Fruit fly (Drosophila melanogaster) whole organism, embryonic: ENCODE results near the gene CG43439.

Experiments
- BEAF-32 ChIP-seq: fragments of 200-800 bp; sonication (Bioruptor generic); optimal IDR thresholded peaks from 3 replicates; lab custom pipeline; 2017; ENCODE audit warnings: missing biosample characterization, missing genetic modification characterization, mild to moderate bottlenecking, moderate library complexity, missing genetic modification reagents
- Bgb ChIP-seq: fragments of 200-800 bp; sonication (Bioruptor generic); IDR thresholded peaks from 2 replicates; pipeline ENCODE4 v1.3.6; 2022; ENCODE audit warnings: missing biosample characterization, missing genetic modification characterization; ENCODE audit not compliant: partially characterized antibody
- CG11696 ChIP-seq: fragments of 200-800 bp; sonication (Bioruptor generic); IDR thresholded peaks from 2 replicates; pipeline ENCODE4 v1.3.6; 2022; ENCODE audit warnings: missing biosample characterization, missing genetic modification characterization
- CG12104 ChIP-seq: fragments of 200-800 bp; sonication (Bioruptor generic); optimal IDR thresholded peaks from 3 replicates; lab custom pipeline; 2016; ENCODE audit warnings: missing biosample characterization, missing genetic modification characterization
- CG13123 ChIP-seq: fragments of 200-800 bp; sonication (Bioruptor generic); optimal IDR thresholded peaks from 2 replicates; lab custom pipeline; 2016; ENCODE audit warnings: missing biosample characterization, missing genetic modification characterization
- CG14050 ChIP-seq: fragments of 200-800 bp; sonication (Bioruptor generic); IDR thresholded peaks from 3 replicates; pipeline ENCODE4 v1.3.6; 2022; ENCODE audit warnings: missing biosample characterization, missing genetic modification characterization
- CG1603 ChIP-seq: fragments of 200-800 bp; sonication (Bioruptor generic); optimal IDR thresholded peaks from 2 replicates; lab custom pipeline; 2019; ENCODE audit warnings: missing biosample characterization, mild to moderate bottlenecking, missing genetic modification characterization, moderate library complexity
- CG2202 ChIP-seq: fragments of 200-800 bp; sonication (Bioruptor generic); optimal IDR thresholded peaks from 2 replicates; lab custom pipeline; 2018; ENCODE audit warnings: missing biosample characterization, mild to moderate bottlenecking, missing genetic modification characterization
- CG30403 ChIP-seq: fragments of 200-800 bp; sonication (Bioruptor generic); optimal IDR thresholded peaks from 3 replicates; lab custom pipeline; 2016; ENCODE audit warnings: missing biosample characterization, missing genetic modification characterization
- CG31365 ChIP-seq: fragments of 200-800 bp; sonication (Bioruptor generic); optimal IDR thresholded peaks from 2 replicates; lab custom pipeline; 2018; ENCODE audit warnings: missing biosample characterization, mild to moderate bottlenecking, missing genetic modification characterization
- CG32532 ChIP-seq: fragments of 200-800 bp; sonication (Bioruptor generic); IDR thresholded peaks from 2 replicates; pipeline ENCODE4 v1.3.6; 2022; ENCODE audit warnings: missing biosample characterization, missing genetic modification characterization
- CG3407 ChIP-seq: fragments of 200-800 bp; sonication (Bioruptor generic); optimal IDR thresholded peaks from 2 replicates; lab custom pipeline; 2018; ENCODE audit warnings: missing biosample characterization, mild to moderate bottlenecking, missing genetic modification characterization
- CG43689 ChIP-seq: fragments of 200-800 bp; sonication (Bioruptor generic); IDR thresholded peaks from 2 replicates; pipeline ENCODE4 v1.3.6; 2022; ENCODE audit warnings: missing biosample characterization, missing genetic modification characterization
- CG5245 ChIP-seq: fragments of 200-800 bp; sonication (Bioruptor generic); optimal IDR thresholded peaks from 3 replicates; lab custom pipeline; 2016; ENCODE audit warnings: missing biosample characterization, missing genetic modification characterization
- CG5953 ChIP-seq: fragments of 200-800 bp; sonication (Bioruptor generic); IDR thresholded peaks from 2 replicates; pipeline ENCODE4 v1.3.6; 2022; ENCODE audit warnings: missing biosample characterization, missing genetic modification characterization
- CG6254 ChIP-seq: fragments of 200-800 bp; sonication (Bioruptor generic); optimal IDR thresholded peaks from 3 replicates; lab custom pipeline; 2017; ENCODE audit warnings: mild to moderate bottlenecking, missing biosample characterization, missing genetic modification reagents, missing genetic modification characterization
- CG6683 ChIP-seq: fragments of 200-800 bp; sonication (Bioruptor generic); optimal IDR thresholded peaks from 2 replicates; lab custom pipeline; 2017; ENCODE audit warnings: missing biosample characterization, mild to moderate bottlenecking, missing genetic modification characterization, missing genetic modification reagents
- CG7839 ChIP-seq: fragments of 200-800 bp; sonication (Bioruptor generic); optimal IDR thresholded peaks from 3 replicates; lab custom pipeline; 2018; ENCODE audit warnings: missing biosample characterization, mild to moderate bottlenecking, missing genetic modification characterization, moderate library complexity
- CG7928 ChIP-seq: fragments of 200-800 bp; sonication (Bioruptor generic); optimal IDR thresholded peaks from 2 replicates; lab custom pipeline; 2017; ENCODE audit warnings: missing biosample characterization, mild to moderate bottlenecking, missing genetic modification characterization
- CG9932 ChIP-seq: fragments of 200-800 bp; sonication (Bioruptor generic); IDR thresholded peaks from 2 replicates; pipeline ENCODE4 v1.3.6; 2022; ENCODE audit warnings: missing biosample characterization, missing genetic modification characterization
- Camta ChIP-seq: fragments of 200-800 bp; sonication (Bioruptor generic); optimal IDR thresholded peaks from 2 replicates; lab custom pipeline; 2016; ENCODE audit warnings: missing biosample characterization, missing genetic modification characterization
- CrebB ChIP-seq: fragments of 200-800 bp; sonication (Bioruptor generic); optimal IDR thresholded peaks from 3 replicates; lab custom pipeline; 2018; ENCODE audit warnings: missing biosample characterization, mild to moderate bottlenecking, missing genetic modification characterization
- Dad ChIP-seq: fragments of 200-800 bp; sonication (Bioruptor generic); optimal IDR thresholded peaks from 3 replicates; lab custom pipeline; 2016; ENCODE audit warnings: missing biosample characterization, missing genetic modification characterization
- Dek ChIP-seq: fragments of 200-800 bp; sonication (Bioruptor generic); optimal IDR thresholded peaks from 3 replicates; lab custom pipeline; 2019; ENCODE audit warnings: missing biosample characterization, mild to moderate bottlenecking, missing genetic modification characterization, moderate library complexity
- Dll ChIP-seq: fragments of 200-800 bp; sonication (Bioruptor generic); IDR thresholded peaks from 4 replicates; pipeline ENCODE4 v1.3.6; 2022; ENCODE audit warnings: missing biosample characterization, missing genetic modification characterization; ENCODE audit not compliant: partially characterized antibody
- Eip74EF ChIP-seq, 2 experiments: fragments of 200-800 bp in 1 of 2; fragments of >200 bp in 1 of 2; sonication (Bioruptor generic) in 1 of 2; optimal IDR thresholded peaks; 2 replicates each; lab custom pipeline; 2017 to 2019; ENCODE audit warnings: missing biosample characterization in 2 of 2, missing genetic modification characterization in 2 of 2, mild to moderate bottlenecking in 1 of 2, moderate library complexity in 1 of 2
- HLHmδ ChIP-seq: fragments of 200-800 bp; sonication (Bioruptor generic); optimal IDR thresholded peaks from 2 replicates; lab custom pipeline; 2018; ENCODE audit warnings: missing biosample characterization, mild to moderate bottlenecking, missing genetic modification characterization, moderate library complexity
- Lim3 ChIP-seq: fragments of 200-800 bp; sonication (Bioruptor generic); IDR thresholded peaks from 2 replicates; pipeline ENCODE4 v1.3.6; 2022; ENCODE audit warnings: missing biosample characterization, missing genetic modification characterization
- MBD-R2 ChIP-seq: fragments of 200-800 bp; sonication (Bioruptor generic); IDR thresholded peaks from 2 replicates; pipeline ENCODE4 v1.3.6; 2022; ENCODE audit warnings: missing biosample characterization, missing genetic modification characterization
- Med ChIP-seq: fragments of 200-800 bp; sonication (Bioruptor generic); peaks from one replicate; lab custom pipeline; 2016; ENCODE audit warnings: missing biosample characterization, missing genetic modification characterization, mild to moderate bottlenecking, inconsistent platforms, moderate library complexity
- Neu2 ChIP-seq: fragments of 200-800 bp; sonication (Bioruptor generic); optimal IDR thresholded peaks from 3 replicates; lab custom pipeline; 2016; ENCODE audit warnings: missing biosample characterization, missing genetic modification characterization, borderline replicate concordance
- Ptx1 ChIP-seq: fragments of 200-800 bp; sonication (Bioruptor generic); IDR thresholded peaks from 2 replicates; pipeline ENCODE4 v1.3.6; 2022; ENCODE audit warnings: missing biosample characterization, missing genetic modification characterization
- Scr ChIP-seq: fragments of 200-800 bp; sonication (Bioruptor generic); IDR thresholded peaks from 2 replicates; pipeline ENCODE4 v1.3.6; 2022; ENCODE audit warnings: missing biosample characterization, missing genetic modification characterization; ENCODE audit not compliant: partially characterized antibody
- ac ChIP-seq: fragments of 200-800 bp; sonication (Bioruptor generic); optimal IDR thresholded peaks from 3 replicates; lab custom pipeline; 2017; ENCODE audit warnings: missing biosample characterization, mild to moderate bottlenecking, missing genetic modification characterization
- cad ChIP-seq: fragments of >200 bp; optimal IDR thresholded peaks from 2 replicates; lab custom pipeline; 2017; ENCODE audit warnings: missing biosample characterization, missing genetic modification characterization
- crol ChIP-seq: fragments of 200-800 bp; sonication (Bioruptor generic); IDR thresholded peaks from 2 replicates; pipeline ENCODE4 v1.3.6; 2022; ENCODE audit warnings: missing biosample characterization, missing genetic modification characterization
- ewg ChIP-seq: fragments of 200-800 bp; sonication (Bioruptor generic); optimal IDR thresholded peaks from 3 replicates; lab custom pipeline; 2017; ENCODE audit warnings: mild to moderate bottlenecking, missing biosample characterization, missing genetic modification reagents, missing genetic modification characterization
- fd96Cb ChIP-seq: fragments of 200-800 bp; sonication (Bioruptor generic); optimal IDR thresholded peaks from 2 replicates; lab custom pipeline; 2018; ENCODE audit warnings: missing biosample characterization, mild to moderate bottlenecking, missing genetic modification characterization, moderate library complexity
- ftz-f1 ChIP-seq: fragments of 200-800 bp; sonication (Bioruptor generic); optimal IDR thresholded peaks from 2 replicates; lab custom pipeline; 2016; ENCODE audit warnings: missing biosample characterization, missing genetic modification characterization
- gsb-n ChIP-seq: fragments of 200-800 bp; sonication (Bioruptor generic); optimal IDR thresholded peaks from 3 replicates; lab custom pipeline; 2018; ENCODE audit warnings: missing biosample characterization, mild to moderate bottlenecking, missing genetic modification characterization
- hbn ChIP-seq: fragments of 200-800 bp; sonication (Bioruptor generic); IDR thresholded peaks from 2 replicates; pipeline ENCODE4 v1.3.6; 2022; ENCODE audit warnings: missing biosample characterization, missing genetic modification characterization; ENCODE audit not compliant: partially characterized antibody
- lmd ChIP-seq: fragments of 200-800 bp; sonication (Bioruptor generic); IDR thresholded peaks from 2 replicates; pipeline ENCODE4 v1.3.6; 2022; ENCODE audit warnings: missing biosample characterization, missing genetic modification characterization
- pb ChIP-seq: fragments of 200-800 bp; sonication (Bioruptor generic); optimal IDR thresholded peaks from 3 replicates; lab custom pipeline; 2016; ENCODE audit warnings: missing biosample characterization, missing genetic modification characterization
- pfk ChIP-seq: fragments of 200-800 bp; sonication (Bioruptor generic); optimal IDR thresholded peaks from 2 replicates; lab custom pipeline; 2018; ENCODE audit warnings: missing biosample characterization, mild to moderate bottlenecking, missing genetic modification characterization, moderate library complexity
- ro ChIP-seq: fragments of 200-800 bp; sonication (Bioruptor generic); IDR thresholded peaks from 2 replicates; pipeline ENCODE4 v1.3.6; 2022; ENCODE audit warnings: missing biosample characterization, missing genetic modification characterization
- seq ChIP-seq: fragments of 200-800 bp; sonication (Bioruptor generic); IDR thresholded peaks from 2 replicates; pipeline ENCODE4 v1.3.6; 2022; ENCODE audit warnings: missing biosample characterization, missing genetic modification characterization
- slp2 ChIP-seq: fragments of 200-800 bp; sonication (Bioruptor generic); optimal IDR thresholded peaks from 2 replicates; lab custom pipeline; 2016; ENCODE audit warnings: missing biosample characterization, missing genetic modification characterization
- tio ChIP-seq: fragments of 200-800 bp; sonication (Bioruptor generic); optimal IDR thresholded peaks from 2 replicates; lab custom pipeline; 2017; ENCODE audit warnings: missing biosample characterization, missing genetic modification characterization, inconsistent platforms
- unc-4 ChIP-seq: fragments of 200-800 bp; sonication (Bioruptor generic); IDR thresholded peaks from 2 replicates; pipeline ENCODE4 v1.3.6; 2022; ENCODE audit warnings: missing biosample characterization, missing genetic modification characterization; ENCODE audit not compliant: partially characterized antibody
- wdn ChIP-seq: fragments of 200-800 bp; sonication (Bioruptor generic); IDR thresholded peaks from 2 replicates; pipeline ENCODE4 v1.3.6; 2022; ENCODE audit warnings: missing biosample characterization, missing genetic modification characterization

The CG43439 gene

dm6 chr3L:6978030-6978683 is 6.2 kb downstream of the CG43439 start (continued):
- peak; percentile 13 for TF ChIP-seq slp2 (GFP tag; lab: Kevin White, UChicago)
- TF ChIP-seq CG43689 (GFP tag; lab: Robert Waterston, UW) = no peak
- TF ChIP-seq unc-4 = no peak
- TF ChIP-seq CG9932 (GFP tag; lab: Robert Waterston, UW) = no peak
- no peak for TF ChIP-seq CG3407 (GFP tag; lab: Kevin White, UChicago)
- TF ChIP-seq CG6683 (GFP tag; lab: Kevin White, UChicago) = no peak
- TF ChIP-seq CG1603 (tag; lab: Kevin White, UChicago) = no peak
- no peak for TF ChIP-seq tio (GFP tag; lab: Kevin White, UChicago)
- TF ChIP-seq CG14050 (GFP tag; lab: Robert Waterston, UW) = no peak
- no peak for TF ChIP-seq hbn
- no peak for TF ChIP-seq Lim3
- TF ChIP-seq Med (GFP tag; lab: Kevin White, UChicago) = peak; percentile 72
- peak; percentile 26 for TF ChIP-seq CG7839 (tag; lab: Kevin White, UChicago)
- no peak for TF ChIP-seq pb (GFP tag; lab: Kevin White, UChicago)
- TF ChIP-seq cad = no peak
- no peak for TF ChIP-seq HLHmδ (GFP tag; lab: Kevin White, UChicago)
- no peak for TF ChIP-seq wdn (GFP tag; lab: Robert Waterston, UW)
- peak; percentile 34; the same call in 1 of the 2 replicates for TF ChIP-seq lmd (GFP tag; lab: Robert Waterston, UW)
- no peak for TF ChIP-seq gsb-n (tag; lab: Kevin White, UChicago)
- peak; percentile 47; the same call in 1 of the 2 replicates for TF ChIP-seq Ptx1
- no peak for TF ChIP-seq Neu2 (GFP tag; lab: Kevin White, UChicago)
- TF ChIP-seq MBD-R2 (GFP tag; lab: Robert Waterston, UW) = no peak
- no peak for TF ChIP-seq ewg (GFP tag; lab: Kevin White, UChicago)
- no peak for TF ChIP-seq Dek (tag; lab: Kevin White, UChicago)
- no peak for TF ChIP-seq CG12104
- no peak for TF ChIP-seq Dll (GFP tag; lab: Robert Waterston, UW)
- TF ChIP-seq CG7928 (GFP tag; lab: Kevin White, UChicago) = no peak
- TF ChIP-seq seq (GFP tag; lab: Robert Waterston, UW) = no peak
- no peak for TF ChIP-seq Eip74EF (GFP tag; optimal IDR thresholded peaks at IDR 0.05; lab: Kevin White, UChicago)
- 0 out of 2 replicates have a peak, but pooled peaks have one; percentile 21 for TF ChIP-seq CG32532 (GFP tag; lab: Robert Waterston, UW)
- TF ChIP-seq ac (GFP tag; lab: Kevin White, UChicago) = no peak
- no peak for TF ChIP-seq CG2202
- TF ChIP-seq CG5245 (GFP tag; lab: Kevin White, UChicago) = no peak
- TF ChIP-seq crol (GFP tag; lab: Robert Waterston, UW) = no peak
- TF ChIP-seq ftz-f1 (GFP tag; lab: Kevin White, UChicago) = no peak
- no peak for TF ChIP-seq CG30403
- TF ChIP-seq fd96Cb (tag; lab: Kevin White, UChicago) = peak; percentile 18
- no peak for TF ChIP-seq ro (GFP tag; lab: Robert Waterston, UW)
- TF ChIP-seq pfk (GFP tag; lab: Kevin White, UChicago) = no peak
- no peak for TF ChIP-seq CG5953 (GFP tag; lab: Robert Waterston, UW)
- no peak for TF ChIP-seq Dad (GFP tag; lab: Kevin White, UChicago)
- TF ChIP-seq CG31365 (tag; lab: Kevin White, UChicago) = no peak
- no peak for TF ChIP-seq CG13123 (GFP tag; lab: Kevin White, UChicago)
- TF ChIP-seq CG11696 (GFP tag; lab: Robert Waterston, UW) = no peak
- no peak for TF ChIP-seq BEAF-32 (GFP tag; lab: Kevin White, UChicago)
- TF ChIP-seq Camta (GFP tag; lab: Kevin White, UChicago) = no peak
- no peak for TF ChIP-seq CG6254
- TF ChIP-seq Bgb (GFP tag; lab: Robert Waterston, UW) = no peak
- TF ChIP-seq Scr (GFP tag; lab: Robert Waterston, UW) = no peak
- no peak for TF ChIP-seq CrebB (tag; lab: Kevin White, UChicago)
